Fruit fly (Drosophila melanogaster) whole organism, embryonic: Measurements from ENCODE around the gene Helz.

ENCODE experiments used
- Asciz ChIP-seq: fragments of 200-800 bp; sonication (Bioruptor generic); optimal IDR thresholded peaks from 2 replicates; lab custom pipeline; 2017; ENCODE audit warnings: missing biosample characterization, mild to moderate bottlenecking, missing genetic modification characterization, missing genetic modification reagents
- Atf-2 ChIP-seq: fragments of 200-800 bp; sonication (Bioruptor generic); optimal IDR thresholded peaks from 2 replicates; lab custom pipeline; 2016; ENCODE audit warnings: missing biosample characterization, missing genetic modification characterization
- CG10366 ChIP-seq: fragments of 200-800 bp; sonication (Bioruptor generic); IDR thresholded peaks from 2 replicates; pipeline ENCODE4 v1.3.6; 2022; ENCODE audit warnings: missing biosample characterization, missing genetic modification characterization
- CG10431 ChIP-seq: fragments of 200-800 bp; sonication (Bioruptor generic); optimal IDR thresholded peaks from 3 replicates; lab custom pipeline; 2018; ENCODE audit warnings: missing biosample characterization, mild to moderate bottlenecking, missing genetic modification characterization
- CG10654 ChIP-seq: fragments of 200-800 bp; sonication (Bioruptor generic); optimal IDR thresholded peaks from 2 replicates; lab custom pipeline; 2016; ENCODE audit warnings: missing biosample characterization, missing genetic modification characterization
- CG14014 ChIP-seq: fragments of 200-800 bp; sonication (Bioruptor generic); IDR thresholded peaks from 2 replicates; pipeline ENCODE4 v1.3.6; 2022; ENCODE audit warnings: missing biosample characterization, missing genetic modification characterization
- CG1602 ChIP-seq: fragments of 200-800 bp; sonication (Bioruptor generic); optimal IDR thresholded peaks from 3 replicates; lab custom pipeline; 2016; ENCODE audit warnings: missing biosample characterization, missing genetic modification characterization
- CG18476 ChIP-seq: fragments of 200-800 bp; sonication (Bioruptor generic); optimal IDR thresholded peaks from 2 replicates; lab custom pipeline; 2016; ENCODE audit warnings: missing biosample characterization, mild to moderate bottlenecking, missing genetic modification characterization
- CG32772 ChIP-seq: fragments of 200-800 bp; sonication (Bioruptor generic); IDR thresholded peaks from 2 replicates; pipeline ENCODE4 v1.3.6; 2022; ENCODE audit warnings: missing biosample characterization, missing genetic modification characterization
- CG3726 ChIP-seq: fragments of 200-800 bp; sonication (Bioruptor generic); IDR thresholded peaks from 3 replicates; pipeline ENCODE4, ENCODE4 v1.3.6; 2022; ENCODE audit warnings: missing biosample characterization, missing genetic modification characterization
- CG4360 ChIP-seq: fragments of 200-800 bp; sonication (Bioruptor generic); IDR thresholded peaks from 2 replicates; pipeline ENCODE4 v1.3.6; 2022; ENCODE audit warnings: missing biosample characterization, missing genetic modification characterization
- CG6791 ChIP-seq: fragments of 200-800 bp; sonication (Bioruptor generic); IDR thresholded peaks from 3 replicates; pipeline ENCODE4 v1.3.6; 2022; ENCODE audit warnings: missing biosample characterization, missing genetic modification characterization; ENCODE audit not compliant: partially characterized antibody
- CG7839 ChIP-seq: fragments of 200-800 bp; sonication (Bioruptor generic); optimal IDR thresholded peaks from 3 replicates; lab custom pipeline; 2018; ENCODE audit warnings: missing biosample characterization, mild to moderate bottlenecking, missing genetic modification characterization, moderate library complexity
- CG8765 ChIP-seq: fragments of 200-800 bp; sonication (Bioruptor generic); IDR thresholded peaks from 2 replicates; pipeline ENCODE4 v1.3.6; 2022; ENCODE audit warnings: missing biosample characterization, missing genetic modification characterization
- CG9609 ChIP-seq: fragments of 200-800 bp; sonication (Bioruptor generic); optimal IDR thresholded peaks from 3 replicates; lab custom pipeline; 2016; ENCODE audit warnings: missing biosample characterization, missing genetic modification characterization
- CkIIα-i1 ChIP-seq: fragments of 200-800 bp; sonication (Bioruptor generic); IDR thresholded peaks from 2 replicates; pipeline ENCODE4 v1.3.6; 2022; ENCODE audit warnings: missing biosample characterization, missing genetic modification characterization
- Drgx ChIP-seq: fragments of 200-800 bp; sonication (Bioruptor generic); IDR thresholded peaks from 2 replicates; pipeline ENCODE4 v1.3.6; 2022; ENCODE audit warnings: missing biosample characterization, missing genetic modification characterization
- Fer1 ChIP-seq: fragments of 200-800 bp; sonication (Bioruptor generic); optimal IDR thresholded peaks from 2 replicates; lab custom pipeline; 2017; ENCODE audit warnings: missing biosample characterization, mild to moderate bottlenecking, missing genetic modification characterization
- HmgZ ChIP-seq: fragments of 200-800 bp; sonication (Bioruptor generic); optimal IDR thresholded peaks from 2 replicates; lab custom pipeline; 2018; ENCODE audit warnings: missing biosample characterization, mild to moderate bottlenecking, missing genetic modification characterization
- Hmx ChIP-seq: fragments of 200-800 bp; sonication (Bioruptor generic); optimal IDR thresholded peaks from 2 replicates; lab custom pipeline; 2016; ENCODE audit warnings: missing biosample characterization, missing genetic modification characterization
- Hr78 ChIP-seq, 2 experiments: fragments of 200-800 bp in 1 of 2; fragments of >200 bp in 1 of 2; sonication (Bioruptor generic) in 1 of 2; optimal IDR thresholded peaks; 2 replicates each; lab custom pipeline; 2017 to 2019; ENCODE audit warnings: missing biosample characterization in 2 of 2, missing genetic modification characterization in 2 of 2, mild to moderate bottlenecking in 1 of 2, moderate library complexity in 1 of 2
- MBD-R2 ChIP-seq: fragments of 200-800 bp; sonication (Bioruptor generic); IDR thresholded peaks from 2 replicates; pipeline ENCODE4 v1.3.6; 2022; ENCODE audit warnings: missing biosample characterization, missing genetic modification characterization
- MTF-1 ChIP-seq: fragments of 200-800 bp; sonication (Bioruptor generic); optimal IDR thresholded peaks from 2 replicates; lab custom pipeline; 2018; ENCODE audit warnings: missing biosample characterization, mild to moderate bottlenecking, missing genetic modification characterization, borderline replicate concordance
- NC2α ChIP-seq: fragments of 200-800 bp; sonication (Bioruptor generic); optimal IDR thresholded peaks from 2 replicates; lab custom pipeline; 2016; ENCODE audit warnings: missing biosample characterization, missing genetic modification characterization
- Opbp ChIP-seq: fragments of 200-800 bp; sonication (Bioruptor generic); IDR thresholded peaks from 3 replicates; pipeline ENCODE4 v1.3.6; 2022; ENCODE audit warnings: missing biosample characterization, missing genetic modification characterization; ENCODE audit not compliant: partially characterized antibody
- Sry-β ChIP-seq: fragments of 200-800 bp; sonication (Bioruptor generic); optimal IDR thresholded peaks from 2 replicates; lab custom pipeline; 2018; ENCODE audit warnings: missing biosample characterization, mild to moderate bottlenecking, missing genetic modification characterization, moderate library complexity
- Tbp ChIP-seq: fragments of >200 bp; optimal IDR thresholded peaks from 2 replicates; lab custom pipeline; 2018; ENCODE audit warnings: missing biosample characterization, missing genetic modification characterization
- Usf ChIP-seq: fragments of 200-800 bp; sonication (Bioruptor generic); optimal IDR thresholded peaks from 2 replicates; lab custom pipeline; 2017; ENCODE audit warnings: missing genotype, missing biosample characterization, missing genetic modification characterization
- bab2 ChIP-seq: fragments of 200-800 bp; sonication (Bioruptor generic); optimal IDR thresholded peaks from 2 replicates; lab custom pipeline; 2016; ENCODE audit warnings: missing biosample characterization, missing genetic modification characterization
- chn ChIP-seq: fragments of 200-800 bp; sonication (Bioruptor generic); optimal IDR thresholded peaks from 2 replicates; lab custom pipeline; 2016; ENCODE audit warnings: missing biosample characterization, missing genetic modification characterization
- corto ChIP-seq: fragments of 200-800 bp; sonication (Bioruptor generic); optimal IDR thresholded peaks from 2 replicates; lab custom pipeline; 2016; ENCODE audit warnings: missing biosample characterization, mild to moderate bottlenecking, missing genetic modification characterization, moderate library complexity
- crp ChIP-seq, 2 experiments: fragments of 200-800 bp; sonication (Bioruptor generic); optimal IDR thresholded peaks; 2 replicates in 1 of 2; 3 replicates in 1 of 2; lab custom pipeline; 2017; ENCODE audit warnings: missing biosample characterization in 2 of 2, missing genetic modification characterization in 2 of 2, mild to moderate bottlenecking in 1 of 2, moderate library complexity in 1 of 2
- da ChIP-seq: fragments of 200-800 bp; sonication (Bioruptor generic); optimal IDR thresholded peaks from 2 replicates; lab custom pipeline; 2016; ENCODE audit warnings: missing biosample characterization, missing genetic modification characterization
- eve ChIP-seq, 2 experiments: fragments of >200 bp; optimal IDR thresholded peaks; 2 replicates each; lab custom pipeline; 2017; ENCODE audit warnings: missing biosample characterization in 2 of 2, missing genetic modification characterization in 2 of 2
- eyg ChIP-seq: fragments of 200-800 bp; sonication (Bioruptor generic); optimal IDR thresholded peaks from 3 replicates; lab custom pipeline; 2016; ENCODE audit warnings: missing biosample characterization, missing genetic modification characterization
- insv ChIP-seq, 2 experiments: fragments of 200-800 bp; sonication (Bioruptor generic); optimal IDR thresholded peaks; 3 replicates each; lab custom pipeline; 2016 to 2018; ENCODE audit warnings: missing biosample characterization in 2 of 2, missing genetic modification characterization in 2 of 2
- kay ChIP-seq: fragments of 200-800 bp; sonication (Bioruptor generic); optimal IDR thresholded peaks from 2 replicates; lab custom pipeline; 2016; ENCODE audit warnings: missing biosample characterization, missing genetic modification characterization
- pho ChIP-seq: fragments of 200-800 bp; sonication (Bioruptor generic); optimal IDR thresholded peaks from 2 replicates; lab custom pipeline; 2016; ENCODE audit warnings: missing biosample characterization, missing genetic modification characterization
- seq ChIP-seq: fragments of 200-800 bp; sonication (Bioruptor generic); IDR thresholded peaks from 2 replicates; pipeline ENCODE4 v1.3.6; 2022; ENCODE audit warnings: missing biosample characterization, missing genetic modification characterization
- sisA ChIP-seq: fragments of 200-800 bp; sonication (Bioruptor generic); IDR thresholded peaks from 2 replicates; pipeline ENCODE4 v1.3.6; 2022; ENCODE audit warnings: missing biosample characterization, missing genetic modification characterization
- so ChIP-seq: fragments of 200-800 bp; sonication (Bioruptor generic); IDR thresholded peaks from 3 replicates; pipeline ENCODE4 v1.3.6; 2022; ENCODE audit warnings: missing biosample characterization, missing genetic modification characterization
- sob ChIP-seq: fragments of 200-800 bp; sonication (Bioruptor generic); IDR thresholded peaks from 2 replicates; pipeline ENCODE4 v1.3.6; 2022; ENCODE audit warnings: missing biosample characterization, missing genetic modification characterization
- sr ChIP-seq: fragments of 200-800 bp; sonication (Bioruptor generic); IDR thresholded peaks from 3 replicates; pipeline ENCODE4 v1.3.6; 2022; ENCODE audit warnings: missing biosample characterization, missing genetic modification characterization
- stwl ChIP-seq: fragments of 200-800 bp; sonication (Bioruptor generic); optimal IDR thresholded peaks from 3 replicates; lab custom pipeline; 2018; ENCODE audit warnings: missing biosample characterization, mild to moderate bottlenecking, missing genetic modification characterization, moderate library complexity
- tgo ChIP-seq: fragments of 200-800 bp; sonication (Bioruptor generic); IDR thresholded peaks from 3 replicates; pipeline ENCODE4 v1.3.6; 2022; ENCODE audit warnings: missing biosample characterization, missing genetic modification characterization
- trh ChIP-seq: fragments of 200-800 bp; sonication (Bioruptor generic); optimal IDR thresholded peaks from 2 replicates; lab custom pipeline; 2016; ENCODE audit warnings: missing biosample characterization, missing genetic modification characterization
- tup ChIP-seq: fragments of 200-800 bp; sonication (Bioruptor generic); optimal IDR thresholded peaks from 2 replicates; lab custom pipeline; 2016; ENCODE audit warnings: missing biosample characterization, mild to moderate bottlenecking, missing genetic modification characterization, moderate library complexity

Helz gene

DNA sequence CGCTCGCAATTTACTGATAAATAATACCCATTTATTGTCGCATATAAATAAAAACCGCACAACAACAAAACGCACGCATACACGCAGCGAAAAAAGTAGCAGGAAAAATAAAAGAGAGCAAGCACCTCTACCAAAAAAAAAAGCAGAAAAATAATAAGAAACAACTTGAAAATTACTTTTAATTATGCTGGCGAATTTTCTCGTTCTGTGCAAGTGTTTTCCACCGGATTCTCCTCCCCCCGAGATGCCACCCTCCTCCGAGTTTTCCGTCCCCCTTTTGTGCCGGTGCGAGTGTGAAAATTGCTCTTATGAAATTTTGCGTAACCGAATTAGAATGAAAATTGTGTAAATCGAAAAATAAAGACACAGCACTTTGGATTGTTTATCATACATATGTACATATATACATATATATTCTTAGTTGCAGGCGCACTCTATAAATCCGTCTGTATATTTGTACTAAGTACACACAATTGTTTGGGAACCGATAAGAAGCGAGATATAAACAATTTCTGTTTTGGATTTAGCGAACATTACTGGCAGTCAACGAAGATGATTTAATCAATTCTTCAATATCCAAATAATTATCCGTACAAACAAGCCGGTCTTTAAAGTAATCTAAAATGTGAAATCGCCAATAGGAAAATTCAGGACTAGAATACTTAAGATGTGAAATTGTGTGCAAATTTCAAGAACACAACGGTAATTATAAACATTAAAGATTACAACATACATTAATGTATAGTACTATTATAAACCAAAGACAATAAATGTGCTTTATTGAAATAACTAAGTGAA lies 1.3 kb downstream of the Helz start (continued):
- no peak for TF ChIP-seq corto
- TF ChIP-seq trh (GFP tag; lab: Kevin White, UChicago): no peak
- no peak for TF ChIP-seq kay (GFP tag; lab: Kevin White, UChicago)
- TF ChIP-seq Asciz (GFP tag; lab: Kevin White, UChicago): no peak
- no peak for TF ChIP-seq tup (GFP tag; lab: Kevin White, UChicago)
- TF ChIP-seq Fer1: no peak
- peak; percentile 32; the same call in 1 of the 3 replicates for TF ChIP-seq tgo (GFP tag; lab: Robert Waterston, UW)
- TF ChIP-seq sisA (GFP tag; lab: Robert Waterston, UW): no peak

dm6 chr3L:14801854-14802616 lies 12.3 kb downstream of the Helz start, which contains the start of gene NHP2:
Gene NHP2, minus strand, starts transcription at chr3L:14802168.
- TF ChIP-seq sr (GFP tag; lab: Robert Waterston, UW) (no peak; the same call in 1 of the 3 replicates), CG10431 (peak; percentile 44), CG4360 (GFP tag; lab: Robert Waterston, UW) (peak; percentile 22; the same call in 1 of the 2 replicates), sob (peak; percentile 80), Atf-2 (GFP tag; lab: Kevin White, UChicago) (peak; percentile 60), Hr78 (GFP tag; optimal IDR thresholded peaks at IDR 0.05; lab: Kevin White, UChicago) (peak in 1 of 2 experiments; percentile 94), Opbp (GFP tag; lab: Robert Waterston, UW) (no peak), eve (GFP tag; optimal IDR thresholded peaks at IDR 0.05; lab: Kevin White, UChicago) (no peak), Drgx (GFP tag; lab: Robert Waterston, UW) (peak; percentile 80), stwl (tag; lab: Kevin White, UChicago) (peak; percentile 87), CG32772 (GFP tag; lab: Robert Waterston, UW) (peak; percentile 69), CG10654 (GFP tag; lab: Kevin White, UChicago) (peak; percentile 77), eyg (GFP tag; lab: Kevin White, UChicago) (peak; percentile 45), Sry-β (peak; percentile 21), CG6791 (GFP tag; lab: Robert Waterston, UW) (peak; percentile 75), CG3726 (GFP tag; lab: Robert Waterston, UW) (no peak), NC2α (GFP tag; lab: Kevin White, UChicago) (peak; percentile 36), so (GFP tag; lab: Robert Waterston, UW) (peak; percentile 80; the same call in 2 of the 3 replicates), Hmx (GFP tag; lab: Kevin White, UChicago) (no peak), MBD-R2 (GFP tag; lab: Robert Waterston, UW) (peak; percentile 84), CG8765 (no peak), CG7839 (tag; lab: Kevin White, UChicago) (peak; percentile 86), CG14014 (GFP tag; lab: Robert Waterston, UW) (peak; percentile 88), CG10366 (GFP tag; lab: Robert Waterston, UW) (peak; percentile 77), CG9609 (GFP tag; lab: Kevin White, UChicago) (peak; percentile 23), Usf (GFP tag; lab: Kevin White, UChicago) (peak; percentile 34), pho (GFP tag; lab: Kevin White, UChicago) (peak; percentile 71), HmgZ (peak; percentile 85), bab2 (GFP tag; lab: Kevin White, UChicago) (peak; percentile 73), CkIIα-i1 (GFP tag; lab: Robert Waterston, UW) (no peak; the same call in 1 of the 2 replicates), crp (GFP tag; optimal IDR thresholded peaks at IDR 0.05; lab: Kevin White, UChicago) (peak in 1 of 2 experiments; percentile 70), MTF-1 (peak; percentile 76), CG18476 (GFP tag; lab: Kevin White, UChicago) (peak; percentile 75), Tbp (GFP tag; lab: Kevin White, UChicago) (no peak), da (no peak), insv (GFP tag; optimal IDR thresholded peaks at IDR 0.05; lab: Kevin White, UChicago) (peak in 1 of 2 experiments; percentile 57), seq (GFP tag; lab: Robert Waterston, UW) (peak; percentile 79), CG1602 (GFP tag; lab: Kevin White, UChicago) (peak; percentile 73), chn (peak; percentile 73)
